Fruit fly (Drosophila melanogaster) ovary, adult (tissue): ENCODE results near the gene se.

Experiments
- CG17801 ChIP-seq: fragments of 200-800 bp; optimal IDR thresholded peaks from 2 replicates; lab custom pipeline; 2019; ENCODE audit warnings: missing biosample characterization, mild to moderate bottlenecking, missing genetic modification characterization, moderate library complexity; ENCODE audit not compliant: partially characterized antibody

The se gene

DNA sequence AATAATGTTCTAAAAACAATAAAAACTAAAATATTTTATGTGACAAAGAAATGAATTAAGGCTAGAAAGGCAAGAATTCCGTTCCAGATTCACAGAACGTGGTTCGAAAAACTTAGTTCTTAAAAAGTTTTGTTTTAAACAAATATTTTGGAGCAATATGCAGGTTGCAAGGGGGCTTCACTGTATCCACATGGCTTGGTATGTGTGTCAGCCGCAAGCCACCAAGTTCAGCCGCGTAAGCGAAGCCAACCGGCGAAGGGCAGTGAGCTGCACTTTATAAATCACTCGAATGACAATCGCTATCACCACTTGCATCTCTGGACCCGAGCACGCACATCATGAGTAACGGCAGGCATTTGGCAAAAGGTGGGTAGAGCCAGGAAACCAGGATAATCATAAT is at the start of gene se:
se (plus strand) TSS at position 301 of the 400 bp plus-strand sequence.
- TF ChIP-seq CG17801 (GFP tag; lab: Kevin White, UChicago): no peak

DNA sequence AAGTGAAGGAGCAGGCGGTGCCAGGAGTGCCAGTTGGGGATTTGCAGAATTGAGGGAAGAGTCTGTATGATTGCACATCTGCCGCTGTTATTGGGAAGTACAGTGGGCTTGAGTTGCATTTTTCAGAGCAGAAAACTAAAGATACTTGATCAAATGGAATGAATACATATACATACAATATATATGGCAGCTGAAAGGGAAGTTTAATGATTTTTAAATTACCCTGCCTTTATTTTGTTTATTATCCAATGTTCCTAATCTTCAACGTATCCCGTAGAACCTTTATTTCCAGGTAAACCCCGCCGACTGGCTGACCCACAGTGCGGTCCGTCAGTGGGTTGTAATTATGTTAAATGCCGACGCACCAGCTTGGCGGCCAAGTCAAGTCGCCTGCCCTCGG is 39.4 kb upstream of the se start:
- TF ChIP-seq CG17801 (GFP tag; lab: Kevin White, UChicago): no peak

DNA sequence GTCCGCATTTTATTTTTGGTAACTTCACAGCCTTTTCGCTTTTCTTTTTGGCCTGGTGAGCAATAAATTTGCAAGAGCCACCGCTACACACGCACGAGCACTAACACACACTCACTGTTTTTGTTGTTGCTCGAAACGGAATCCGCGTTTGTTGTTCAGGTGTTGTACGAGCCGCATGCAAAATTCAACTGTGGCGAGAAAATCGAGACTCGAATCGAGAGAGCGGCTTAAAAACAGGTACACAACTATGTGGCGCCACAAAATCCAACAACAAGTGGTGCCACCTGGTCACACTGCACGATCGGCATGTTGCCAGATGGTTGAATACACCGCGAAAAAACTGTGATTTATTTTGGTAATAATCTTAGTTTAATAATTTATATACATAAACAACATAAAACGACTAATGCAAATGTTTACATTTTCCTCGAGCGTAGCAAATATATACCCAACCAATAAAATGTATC is 13.3 kb upstream of the se start, which contains the start of gene CG43163:
CG43163 (minus strand) TSS at position 172 of the 467 bp plus-strand sequence.
- TF ChIP-seq CG17801 (GFP tag; lab: Kevin White, UChicago): peak; percentile 26

DNA sequence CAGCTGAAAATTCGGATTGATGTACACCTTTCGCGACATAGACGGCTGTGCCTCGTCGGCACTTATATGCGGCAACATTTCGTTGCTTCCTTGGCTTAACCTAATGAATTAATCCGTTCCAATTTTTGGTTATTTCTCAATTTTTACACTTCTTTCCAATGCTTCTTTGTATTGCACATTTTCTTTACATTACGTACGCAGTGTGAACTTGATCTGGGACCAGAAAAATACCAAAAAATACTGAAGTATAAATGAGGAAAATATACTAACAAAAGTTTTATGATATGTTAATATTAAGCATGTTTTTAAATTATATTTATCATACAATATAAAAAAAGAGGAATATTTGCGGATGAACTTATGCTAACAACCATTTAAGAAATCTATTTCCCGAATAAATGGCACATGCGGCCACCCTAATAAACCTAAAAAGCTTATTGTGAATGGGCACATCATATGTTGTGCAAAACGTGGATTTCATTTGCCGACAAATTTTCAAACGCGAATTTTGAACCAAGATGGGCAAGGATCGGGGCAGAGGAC is 10.7 kb upstream of the se start, which contains the start of the genes ZC3H3 and Pus7:
ZC3H3 (minus strand) TSS at position 197 of the 543 bp plus-strand sequence.
Pus7 (plus strand) TSS at position 437 of the 543 bp plus-strand sequence.
- no peak for TF ChIP-seq CG17801 (GFP tag; lab: Kevin White, UChicago)

dm6 chr3L:8512428-8512827 is 7.9 kb upstream of the se start, which contains the start of gene CG6765:
TSS of gene CG6765 (plus strand) at chr3L:8512767.
- TF ChIP-seq CG17801 (GFP tag; lab: Kevin White, UChicago): no peak

- TF ChIP-seq CG17801 (GFP tag; lab: Kevin White, UChicago): no peak
Observed at dm6 chr3L:8513258-8513657, 7.1 kb upstream of the se start.

DNA sequence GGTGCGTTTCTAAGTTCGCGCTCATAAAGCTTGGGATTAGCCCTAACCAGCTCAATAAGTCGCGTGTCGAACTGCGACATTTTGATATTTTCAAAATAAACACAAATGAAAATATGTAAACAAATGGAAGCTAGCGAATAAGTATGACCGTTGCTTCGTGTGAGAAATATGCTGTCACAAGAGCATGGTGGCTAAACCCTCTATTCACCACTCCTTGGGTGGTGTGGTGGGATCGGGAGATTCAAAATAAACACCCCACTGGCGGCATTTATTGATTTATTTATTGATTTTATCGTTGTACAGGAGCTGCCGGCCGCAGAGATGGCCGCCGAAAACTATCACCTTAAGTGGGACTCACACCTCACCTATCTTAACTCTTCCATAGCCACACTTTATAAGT is 5.6 kb upstream of the se start, which contains the start of gene CG6683:
CG6683 (minus strand) TSS at position 154 of the 400 bp plus-strand sequence.
- TF ChIP-seq CG17801 (GFP tag; lab: Kevin White, UChicago): no peak

DNA sequence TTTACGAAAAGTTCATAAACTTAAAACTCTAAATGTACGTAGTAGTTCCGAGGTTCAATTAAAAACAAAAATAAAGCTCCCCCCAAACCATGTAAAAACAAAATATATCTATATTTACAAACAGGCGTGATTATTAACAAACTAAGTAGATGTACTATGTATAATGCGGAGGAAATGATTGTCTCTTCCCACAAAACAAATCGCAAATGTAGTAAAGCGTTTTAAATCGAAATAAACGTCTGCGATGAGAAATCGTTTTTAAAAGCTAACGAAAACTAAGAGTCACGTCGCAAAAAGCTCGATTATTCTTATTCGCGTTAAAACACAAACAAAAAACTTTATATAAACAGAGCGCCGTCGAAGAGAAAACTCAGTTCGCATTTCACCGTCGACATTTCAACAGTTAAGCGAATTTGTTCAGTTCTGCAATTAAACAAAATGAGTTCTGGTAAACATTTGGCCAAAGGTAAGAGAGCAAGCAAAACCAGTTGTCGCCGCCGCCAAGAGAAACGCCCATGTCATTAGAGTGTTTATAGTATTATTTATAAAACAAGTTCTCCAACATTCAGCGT is 1.8 kb upstream of the se start, which contains the start of gene GstO3:
GstO3 (plus strand) TSS at position 370 of the 572 bp plus-strand sequence.
- TF ChIP-seq CG17801 (GFP tag; lab: Kevin White, UChicago): peak; percentile 51

- no peak for TF ChIP-seq CG17801 (GFP tag; lab: Kevin White, UChicago)
Observed at dm6 chr3L:8519232-8519631, 1.1 kb upstream of the se start.

- peak; percentile 51 for TF ChIP-seq CG17801 (GFP tag; lab: Kevin White, UChicago)
Observed at dm6 chr3L:8523257-8523656, 2.9 kb downstream of the se start, which contains the start of gene GstO2. TSS of gene GstO2 (minus strand) at chr3L:8523501.

DNA sequence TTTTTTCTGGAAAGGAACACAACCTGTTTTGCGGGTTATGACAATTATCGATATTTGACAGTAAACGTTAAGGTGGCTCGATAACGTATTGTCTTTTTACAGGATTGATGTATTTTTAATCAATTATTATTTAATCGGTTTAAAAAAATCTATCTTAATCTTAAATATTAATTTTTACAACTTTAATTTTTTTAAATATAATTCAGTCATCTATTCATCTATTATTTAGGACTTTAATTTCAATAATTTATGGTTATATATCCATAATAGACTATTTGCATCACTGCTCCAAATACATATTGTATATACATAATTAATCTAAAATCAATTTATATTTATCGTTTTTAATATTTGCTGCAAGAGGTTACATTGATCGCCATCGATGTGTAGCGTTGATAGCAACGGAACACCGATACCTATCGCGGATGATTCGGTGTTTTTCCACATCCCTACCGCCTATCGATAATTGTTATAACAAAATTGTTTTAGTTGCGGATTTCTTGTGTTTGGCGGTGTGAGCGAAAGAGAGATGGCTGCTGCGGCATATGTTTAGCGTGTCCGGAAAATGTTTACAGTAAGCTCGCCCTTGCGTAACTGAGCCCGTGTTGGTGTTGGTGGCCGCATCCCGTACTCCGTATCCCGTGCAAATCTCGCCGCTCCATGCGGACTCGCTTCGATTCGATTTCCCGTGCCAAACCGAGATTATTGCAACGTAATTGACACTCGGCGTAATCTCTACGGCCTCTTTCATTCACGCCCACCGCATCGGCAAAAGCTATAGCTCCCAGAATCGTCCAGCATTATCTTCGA is 4.7 kb downstream of the se start, which contains the start of the genes GstO1 and foi:
GstO1 (minus strand) TSS at position 51 of the 810 bp plus-strand sequence.
foi (plus strand) TSS at position 429 of the 810 bp plus-strand sequence.
- TF ChIP-seq CG17801 (GFP tag; lab: Kevin White, UChicago): peak; percentile 55

- no peak for TF ChIP-seq CG17801 (GFP tag; lab: Kevin White, UChicago)
Observed at dm6 chr3L:8525691-8526421, 5.5 kb downstream of the se start.

DNA sequence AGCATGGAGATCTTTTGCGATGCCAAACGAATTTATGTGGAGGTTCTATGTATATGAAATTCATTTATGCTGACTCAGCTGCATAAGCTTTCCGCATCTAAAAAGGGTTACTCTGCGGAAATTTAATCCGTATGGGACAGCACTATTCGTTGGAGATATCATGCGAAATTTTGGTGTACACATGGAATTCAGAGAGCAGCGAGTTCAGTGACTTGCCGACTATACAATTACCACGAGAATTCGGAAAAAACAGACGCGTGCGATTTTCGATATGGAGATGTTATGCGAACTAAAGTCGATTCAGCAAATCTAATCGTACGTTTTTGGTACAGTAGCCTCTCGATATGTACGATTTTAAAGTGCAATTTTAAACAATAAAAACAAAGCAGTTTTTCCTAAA is 7.5 kb downstream of the se start:
- TF ChIP-seq CG17801 (GFP tag; lab: Kevin White, UChicago): no peak

dm6 chr3L:8528546-8528945 is 8.2 kb downstream of the se start:
- peak; percentile 18 for TF ChIP-seq CG17801 (GFP tag; lab: Kevin White, UChicago)
